Fruit fly (Drosophila melanogaster) whole organism, wandering third instar larva: ENCODE measurements around the gene CG4887.

Experiments
- Abd-B ChIP-seq: fragments of >200 bp; optimal IDR thresholded peaks from 2 replicates; lab custom pipeline; 2017; ENCODE audit warnings: missing biosample characterization, missing genetic modification characterization
- CG32264 ChIP-seq: fragments of 200-800 bp; sonication (Bioruptor generic); optimal IDR thresholded peaks from 2 replicates; lab custom pipeline; 2016; ENCODE audit warnings: missing biosample characterization, missing genetic modification characterization
- CrebA ChIP-seq: fragments of 200-800 bp; sonication (Bioruptor generic); optimal IDR thresholded peaks from 2 replicates; lab custom pipeline; 2016; ENCODE audit warnings: missing biosample characterization, mild to moderate bottlenecking, missing genetic modification characterization, borderline replicate concordance
- Hr83 ChIP-seq: fragments of 200-300 bp; sonication (Bioruptor generic); optimal IDR thresholded peaks from 2 replicates; lab custom pipeline; 2016; ENCODE audit warnings: missing biosample characterization, mild to moderate bottlenecking, missing genetic modification characterization, moderate library complexity; ENCODE audit not compliant: poor library complexity, severe bottlenecking
- Myc ChIP-seq: fragments of >200 bp; optimal IDR thresholded peaks from 2 replicates; lab custom pipeline; 2017
- OdsH ChIP-seq: fragments of 200-800 bp; sonication (Bioruptor generic); optimal IDR thresholded peaks from 2 replicates; lab custom pipeline; 2016; ENCODE audit warnings: missing biosample characterization, mild to moderate bottlenecking, missing genetic modification characterization
- br ChIP-seq: fragments of 200-800 bp; sonication (Bioruptor generic); optimal IDR thresholded peaks from 2 replicates; lab custom pipeline; 2016; ENCODE audit warnings: missing biosample characterization, missing genetic modification characterization
- ey ChIP-seq: fragments of 200-800 bp; sonication (Bioruptor generic); optimal IDR thresholded peaks from 2 replicates; lab custom pipeline; 2016; ENCODE audit warnings: missing biosample characterization, missing genetic modification characterization
- foxo ChIP-seq, 2 experiments: fragments of 200-800 bp; sonication (Bioruptor generic); optimal IDR thresholded peaks; 2 replicates in 1 of 2; 3 replicates in 1 of 2; lab custom pipeline; 2016 to 2017; ENCODE audit warnings: missing biosample characterization in 2 of 2, missing genetic modification characterization in 2 of 2
- fru ChIP-seq: fragments of 200-800 bp; sonication (Bioruptor generic); optimal IDR thresholded peaks from 3 replicates; lab custom pipeline; 2016; ENCODE audit warnings: missing biosample characterization, mild to moderate bottlenecking, missing genetic modification characterization
- h ChIP-seq: fragments of 200-800 bp; sonication (Bioruptor generic); optimal IDR thresholded peaks from 3 replicates; lab custom pipeline; 2016; ENCODE audit warnings: missing biosample characterization, mild to moderate bottlenecking, missing genetic modification characterization
- lola ChIP-seq: fragments of >200 bp; optimal IDR thresholded peaks from 2 replicates; lab custom pipeline; 2017; ENCODE audit warnings: missing biosample characterization, missing genetic modification characterization
- pan ChIP-seq: fragments of >200 bp; optimal IDR thresholded peaks from 2 replicates; lab custom pipeline; 2017
- psq ChIP-seq: fragments of 200-800 bp; sonication (Bioruptor generic); optimal IDR thresholded peaks from 3 replicates; lab custom pipeline; 2017; ENCODE audit warnings: missing biosample characterization, mild to moderate bottlenecking, missing genetic modification characterization, moderate library complexity

- TF ChIP-seq ey (GFP tag; lab: Kevin White, UChicago) (peak; percentile 53), Myc (peak; percentile 57), OdsH (GFP tag; lab: Kevin White, UChicago) (peak; percentile 26), Hr83 (GFP tag; lab: Kevin White, UChicago) (peak; percentile 38), psq (peak; percentile 48), Abd-B (GFP tag; lab: Kevin White, UChicago) (no peak), h (GFP tag; lab: Kevin White, UChicago) (peak; percentile 52), CrebA (GFP tag; lab: Kevin White, UChicago) (no peak), lola (GFP tag; lab: Kevin White, UChicago) (no peak), pan (no peak), foxo (GFP tag; optimal IDR thresholded peaks at IDR 0.05; lab: Kevin White, UChicago) (peak in 1 of 2 experiments; percentile 80), br (GFP tag; lab: Kevin White, UChicago) (peak; percentile 50), CG32264 (GFP tag; lab: Kevin White, UChicago) (no peak), fru (peak; percentile 57)
Measured at dm6 chr2L:1128932-1129887, 43.6 kb upstream of the CG4887 start, which contains the start of the genes Pino and TBC1D23.
